Fruit fly (Drosophila melanogaster) whole organism, pupa: Measurements from ENCODE around the gene CG14926.

Source experiments
- CG10348 ChIP-seq: fragments of 200-800 bp; sonication (Bioruptor generic); IDR thresholded peaks from 2 replicates; pipeline ENCODE4 v1.3.6; 2022; ENCODE audit warnings: missing biosample characterization, missing genetic modification characterization
- CG12605 ChIP-seq: fragments of 200-800 bp; sonication (Bioruptor generic); IDR thresholded peaks from 2 replicates; pipeline ENCODE4 v1.3.6; 2022; ENCODE audit warnings: missing biosample characterization, missing genetic modification characterization
- CG13204 ChIP-seq: fragments of 200-800 bp; sonication (Bioruptor generic); optimal IDR thresholded peaks from 2 replicates; lab custom pipeline; 2018; ENCODE audit warnings: missing biosample characterization, mild to moderate bottlenecking, missing genetic modification characterization, moderate library complexity
- CG14655 ChIP-seq: fragments of 200-800 bp; sonication (Bioruptor generic); optimal IDR thresholded peaks from 3 replicates; lab custom pipeline; 2017; ENCODE audit warnings: mild to moderate bottlenecking, missing biosample characterization, missing genetic modification reagents, missing genetic modification characterization
- CG15710 ChIP-seq: fragments of 200-800 bp; sonication (Bioruptor generic); optimal IDR thresholded peaks from 2 replicates; lab custom pipeline; 2018; ENCODE audit warnings: missing biosample characterization, mild to moderate bottlenecking, missing genetic modification characterization, moderate library complexity
- CG17806 ChIP-seq: fragments of 200-800 bp; sonication (Bioruptor generic); optimal IDR thresholded peaks from 2 replicates; lab custom pipeline; 2018; ENCODE audit warnings: missing biosample characterization, mild to moderate bottlenecking, missing genetic modification characterization, moderate library complexity
- CG32121 ChIP-seq: fragments of 200-800 bp; sonication (Bioruptor generic); IDR thresholded peaks from 2 replicates; pipeline ENCODE4 v1.3.6; 2022; ENCODE audit warnings: missing biosample characterization, missing genetic modification characterization
- CG34367 ChIP-seq: fragments of 200-800 bp; sonication (Bioruptor generic); optimal IDR thresholded peaks from 2 replicates; lab custom pipeline; 2018; ENCODE audit warnings: missing biosample characterization, mild to moderate bottlenecking, missing genetic modification characterization
- CG4496 ChIP-seq: fragments of 200-800 bp; sonication (Bioruptor generic); IDR thresholded peaks from 3 replicates; pipeline ENCODE4 v1.3.6; 2022; ENCODE audit warnings: missing biosample characterization, missing genetic modification characterization
- CG8159 ChIP-seq: fragments of 200-800 bp; sonication (Bioruptor generic); optimal IDR thresholded peaks from 3 replicates; lab custom pipeline; 2018; ENCODE audit warnings: missing biosample characterization, mild to moderate bottlenecking, missing genetic modification characterization, moderate library complexity
- CG8301 ChIP-seq: fragments of 200-800 bp; sonication (Bioruptor generic); optimal IDR thresholded peaks from 2 replicates; lab custom pipeline; 2018; ENCODE audit warnings: missing biosample characterization, mild to moderate bottlenecking, missing genetic modification characterization
- CG9948 ChIP-seq: fragments of 200-800 bp; sonication (Bioruptor generic); optimal IDR thresholded peaks from 2 replicates; lab custom pipeline; 2018; ENCODE audit warnings: missing biosample characterization, mild to moderate bottlenecking, missing genetic modification characterization, moderate library complexity
- D1 ChIP-seq: fragments of 200-800 bp; sonication (Bioruptor generic); optimal IDR thresholded peaks from 2 replicates; lab custom pipeline; 2018; ENCODE audit warnings: missing biosample characterization, mild to moderate bottlenecking, missing genetic modification characterization, moderate library complexity
- EcR ChIP-seq: fragments of 200-800 bp; sonication (Bioruptor generic); optimal IDR thresholded peaks from 3 replicates; lab custom pipeline; 2019; ENCODE audit warnings: missing biosample characterization, missing genetic modification characterization, mild to moderate bottlenecking, moderate library complexity, missing genetic modification reagents
- Ets98B ChIP-seq: fragments of 200-800 bp; sonication (Bioruptor generic); IDR thresholded peaks from 2 replicates; pipeline ENCODE4 v1.3.6; 2022; ENCODE audit warnings: missing biosample characterization, missing genetic modification characterization
- Pif1A ChIP-seq: fragments of 200-800 bp; sonication (Bioruptor generic); optimal IDR thresholded peaks from 3 replicates; lab custom pipeline; 2016; ENCODE audit warnings: missing biosample characterization, missing genetic modification characterization
- Pif1B ChIP-seq: fragments of 200-800 bp; sonication (Bioruptor generic); optimal IDR thresholded peaks from 3 replicates; lab custom pipeline; 2016; ENCODE audit warnings: missing biosample characterization, missing genetic modification characterization
- Snoo ChIP-seq: fragments of 200-800 bp; sonication (Bioruptor generic); optimal IDR thresholded peaks from 3 replicates; lab custom pipeline; 2017; ENCODE audit warnings: missing biosample characterization, mild to moderate bottlenecking, missing genetic modification characterization, inconsistent platforms
- fd96Ca ChIP-seq: fragments of 200-800 bp; sonication (Bioruptor generic); IDR thresholded peaks from 3 replicates; pipeline ENCODE4 v1.3.6; 2022; ENCODE audit warnings: missing biosample characterization, missing genetic modification characterization
- gl ChIP-seq: fragments of 200-800 bp; sonication (Bioruptor generic); optimal IDR thresholded peaks from 2 replicates; lab custom pipeline; 2018; ENCODE audit warnings: missing biosample characterization, mild to moderate bottlenecking, missing genetic modification characterization
- rn ChIP-seq: fragments of 200-800 bp; sonication (Bioruptor generic); IDR thresholded peaks from 2 replicates; pipeline ENCODE4 v1.3.6; 2022; ENCODE audit warnings: missing biosample characterization, missing genetic modification characterization

The CG14926 gene

dm6 chr2L:11358448-11359099 lies 15.5 kb upstream of the CG14926 start, which contains the start of gene salr:
Gene salr, plus strand, starts transcription at chr2L:11358873.
- TF ChIP-seq D1 (tag; lab: Kevin White, UChicago) (no peak), CG9948 (tag; lab: Kevin White, UChicago) (peak; percentile 47), Pif1B (GFP tag; lab: Kevin White, UChicago) (peak; percentile 16), CG12605 (GFP tag; lab: Robert Waterston, UW) (peak; percentile 89), fd96Ca (peak; percentile 79; the same call in 2 of the 3 replicates), Snoo (tag; lab: Kevin White, UChicago) (peak; percentile 64), CG10348 (no peak), Pif1A (GFP tag; lab: Kevin White, UChicago) (peak; percentile 69), gl (tag; lab: Kevin White, UChicago) (peak; percentile 84), rn (GFP tag; lab: Robert Waterston, UW) (peak; percentile 73; the same call in 1 of the 2 replicates), CG15710 (no peak), CG17806 (tag; lab: Kevin White, UChicago) (peak; percentile 44), CG32121 (GFP tag; lab: Robert Waterston, UW) (peak; percentile 45; the same call in 1 of the 2 replicates), Ets98B (GFP tag; lab: Robert Waterston, UW) (no peak), CG13204 (GFP tag; lab: Kevin White, UChicago) (no peak), CG8301 (tag; lab: Kevin White, UChicago) (peak; percentile 42), EcR (GFP tag; lab: Kevin White, UChicago) (no peak), CG34367 (tag; lab: Kevin White, UChicago) (peak; percentile 58), CG8159 (tag; lab: Kevin White, UChicago) (peak; percentile 68), CG14655 (GFP tag; lab: Kevin White, UChicago) (peak; percentile 61), CG4496 (GFP tag; lab: Robert Waterston, UW) (no peak)

dm6 chr2L:11356918-11357317 lies 13.8 kb upstream of the CG14926 start:
- TF ChIP-seq CG13204 (GFP tag; lab: Kevin White, UChicago) (no peak), Pif1A (GFP tag; lab: Kevin White, UChicago) (no peak), CG32121 (GFP tag; lab: Robert Waterston, UW) (no peak), CG14655 (GFP tag; lab: Kevin White, UChicago) (no peak), CG8301 (tag; lab: Kevin White, UChicago) (no peak), gl (tag; lab: Kevin White, UChicago) (no peak), Ets98B (GFP tag; lab: Robert Waterston, UW) (no peak), Pif1B (GFP tag; lab: Kevin White, UChicago) (no peak), CG10348 (no peak), CG4496 (GFP tag; lab: Robert Waterston, UW) (no peak), CG34367 (tag; lab: Kevin White, UChicago) (no peak), rn (GFP tag; lab: Robert Waterston, UW) (no peak), fd96Ca (no peak), CG12605 (GFP tag; lab: Robert Waterston, UW) (no peak), CG15710 (no peak), Snoo (tag; lab: Kevin White, UChicago) (no peak), D1 (tag; lab: Kevin White, UChicago) (no peak), CG17806 (tag; lab: Kevin White, UChicago) (no peak), EcR (GFP tag; lab: Kevin White, UChicago) (no peak)

dm6 chr2L:11347052-11347758 lies 4.1 kb upstream of the CG14926 start:
- TF ChIP-seq CG32121 (GFP tag; lab: Robert Waterston, UW) (no peak), Pif1A (GFP tag; lab: Kevin White, UChicago) (no peak), CG4496 (GFP tag; lab: Robert Waterston, UW) (no peak), CG34367 (tag; lab: Kevin White, UChicago) (no peak), CG15710 (no peak), Pif1B (GFP tag; lab: Kevin White, UChicago) (no peak), fd96Ca (no peak), gl (tag; lab: Kevin White, UChicago) (no peak), CG9948 (tag; lab: Kevin White, UChicago) (no peak), CG14655 (GFP tag; lab: Kevin White, UChicago) (no peak), CG10348 (no peak), D1 (tag; lab: Kevin White, UChicago) (no peak), Ets98B (GFP tag; lab: Robert Waterston, UW) (no peak)

dm6 chr2L:11345069-11345468 lies 2.0 kb upstream of the CG14926 start:
- TF ChIP-seq Ets98B (GFP tag; lab: Robert Waterston, UW) (no peak), CG13204 (GFP tag; lab: Kevin White, UChicago) (no peak), CG4496 (GFP tag; lab: Robert Waterston, UW) (no peak), CG17806 (tag; lab: Kevin White, UChicago) (no peak), EcR (GFP tag; lab: Kevin White, UChicago) (no peak), rn (GFP tag; lab: Robert Waterston, UW) (no peak), fd96Ca (no peak), Pif1B (GFP tag; lab: Kevin White, UChicago) (no peak), Snoo (tag; lab: Kevin White, UChicago) (no peak), CG32121 (GFP tag; lab: Robert Waterston, UW) (no peak), gl (tag; lab: Kevin White, UChicago) (no peak), Pif1A (GFP tag; lab: Kevin White, UChicago) (no peak), D1 (tag; lab: Kevin White, UChicago) (no peak), CG12605 (GFP tag; lab: Robert Waterston, UW) (no peak), CG10348 (no peak), CG34367 (tag; lab: Kevin White, UChicago) (no peak), CG9948 (tag; lab: Kevin White, UChicago) (no peak), CG8301 (tag; lab: Kevin White, UChicago) (no peak), CG15710 (no peak), CG14655 (GFP tag; lab: Kevin White, UChicago) (no peak)
